Worm (Caenorhabditis elegans) whole organism, L4 larva: Measurements from ENCODE around the gene irg-2.
A peak's percentile ranks its signal among the peaks of the same experiment; 100 is the strongest.

Source experiments
- F37D6.2 ChIP-seq: sonication (generic microtip); optimal IDR thresholded peaks from 2 replicates; lab custom pipeline; 2016; ENCODE audit warnings: mild to moderate bottlenecking, missing genetic modification characterization, missing compliant biosample characterization
- F44E2.7 ChIP-seq: fragments of 200-800 bp; sonication (Bioruptor generic); IDR thresholded peaks from 2 replicates; pipeline ENCODE4 v2.1.2; 2022; ENCODE audit warnings: missing genetic modification characterization, missing compliant biosample characterization
- T20F7.1 ChIP-seq: fragments of 200-800 bp; sonication (Bioruptor generic); optimal IDR thresholded peaks from 2 replicates; lab custom pipeline; 2018; ENCODE audit warnings: mild to moderate bottlenecking, missing genetic modification characterization, missing compliant biosample characterization
- T26A8.4 ChIP-seq: fragments of 200-800 bp; sonication (Bioruptor generic); IDR thresholded peaks from 2 replicates; pipeline ENCODE4 v1.3.6; 2022; ENCODE audit warnings: missing genetic modification characterization, missing compliant biosample characterization
- aha-1 ChIP-seq: fragments of 150-350 bp; peaks from one replicate; lab custom pipeline; 2014; ENCODE audit warnings: missing biosample characterization, missing genetic modification characterization
- arid-1 ChIP-seq: fragments of 200-800 bp; sonication (Bioruptor generic); conservative IDR thresholded peaks from 2 replicates; pipeline ENCODE4 v1.3.6; 2022; ENCODE audit warnings: missing genetic modification reagents, missing genetic modification characterization, missing compliant biosample characterization
- attf-4 ChIP-seq: sonication (generic microtip); optimal IDR thresholded peaks from 3 replicates; lab custom pipeline; 2017; ENCODE audit warnings: missing biosample characterization, missing genetic modification characterization
- ctbp-1 ChIP-seq: fragments of 200-800 bp; sonication (Bioruptor generic); IDR thresholded peaks from 2 replicates; pipeline ENCODE4 v1.3.6; 2022; ENCODE audit warnings: missing genetic modification reagents, missing genetic modification characterization, missing compliant biosample characterization
- daf-19 ChIP-seq: fragments of 200-800 bp; sonication (Bioruptor generic); conservative IDR thresholded peaks from 2 replicates; pipeline ENCODE4 v1.3.6; 2022; ENCODE audit warnings: missing genetic modification characterization, missing compliant biosample characterization
- dmd-6 ChIP-seq: fragments of 200-800 bp; sonication (Bioruptor generic); IDR thresholded peaks from 2 replicates; pipeline ENCODE4 v1.3.6; 2022; ENCODE audit warnings: missing genetic modification reagents, missing genetic modification characterization, missing compliant biosample characterization
- dmd-9 ChIP-seq: fragments of 200-800 bp; sonication (Bioruptor generic); IDR thresholded peaks from 2 replicates; pipeline ENCODE4 v1.3.6; 2022; ENCODE audit warnings: missing genetic modification reagents, missing genetic modification characterization, missing compliant biosample characterization
- dpl-1 ChIP-seq: fragments of 150-350 bp; optimal IDR thresholded peaks from 2 replicates; lab custom pipeline; 2014; ENCODE audit warnings: missing biosample characterization, missing genetic modification reagents, missing genetic modification characterization
- duxl-1 ChIP-seq: sonication (generic microtip); optimal IDR thresholded peaks from 2 replicates; lab custom pipeline; 2016; ENCODE audit warnings: mild to moderate bottlenecking, missing genetic modification characterization, moderate library complexity, missing compliant biosample characterization; ENCODE audit not compliant: poor library complexity
- fkh-10 ChIP-seq: fragments of 150-350 bp; optimal IDR thresholded peaks from 2 replicates; lab custom pipeline; 2014; ENCODE audit warnings: missing biosample characterization, missing genetic modification reagents, missing genetic modification characterization
- gei-8 ChIP-seq: fragments of 200-800 bp; sonication (Bioruptor generic); optimal IDR thresholded peaks from 2 replicates; lab custom pipeline; 2018; ENCODE audit warnings: mild to moderate bottlenecking, missing genetic modification characterization, missing compliant biosample characterization
- hlh-11 ChIP-seq: fragments of 200-800 bp; sonication (Bioruptor generic); optimal IDR thresholded peaks from 2 replicates; lab custom pipeline; 2018; ENCODE audit warnings: mild to moderate bottlenecking, missing genetic modification characterization, missing compliant biosample characterization
- hlh-30 ChIP-seq: sonication (generic microtip); optimal IDR thresholded peaks from 2 replicates; lab custom pipeline; 2017; ENCODE audit warnings: antibody characterized with exemption, mild to moderate bottlenecking, missing genetic modification characterization, missing compliant biosample characterization; ENCODE audit not compliant: insufficient read depth
- hmg-1.1 ChIP-seq: fragments of 200-800 bp; sonication (Bioruptor generic); IDR thresholded peaks from 2 replicates; pipeline ENCODE4 v1.3.6; 2022; ENCODE audit warnings: missing genetic modification reagents, missing genetic modification characterization, missing compliant biosample characterization
- lim-7 ChIP-seq: fragments of 200-800 bp; sonication (Bioruptor generic); IDR thresholded peaks from 2 replicates; pipeline ENCODE4 v1.3.6; 2022; ENCODE audit warnings: missing genetic modification characterization, missing compliant biosample characterization
- lin-39 ChIP-seq: fragments of 150-350 bp; optimal IDR thresholded peaks from 2 replicates; lab custom pipeline; 2014; ENCODE audit warnings: missing biosample characterization, missing genetic modification reagents, missing genetic modification characterization
- lir-3 ChIP-seq: sonication (generic microtip); optimal IDR thresholded peaks from 2 replicates; lab custom pipeline; 2016; ENCODE audit warnings: mild to moderate bottlenecking, missing genetic modification characterization, missing compliant biosample characterization
- lsy-2 ChIP-seq, 2 experiments: fragments of 150-350 bp in 1 of 2; sonication (generic microtip) in 1 of 2; optimal IDR thresholded peaks; 2 replicates each; lab custom pipeline; 2014 to 2017; ENCODE audit warnings: missing biosample characterization in 2 of 2, missing genetic modification characterization in 2 of 2
- madf-9 ChIP-seq: fragments of 200-800 bp; sonication (Bioruptor generic); conservative IDR thresholded peaks from 2 replicates; pipeline ENCODE4 v1.3.6; 2022; ENCODE audit warnings: missing genetic modification reagents, missing genetic modification characterization, missing compliant biosample characterization
- nhr-10 ChIP-seq: fragments of 150-350 bp; optimal IDR thresholded peaks from 2 replicates; lab custom pipeline; 2014; ENCODE audit warnings: missing biosample characterization, missing genetic modification characterization
- nhr-25 ChIP-seq: sonication (generic microtip); optimal IDR thresholded peaks from 2 replicates; lab custom pipeline; 2017; ENCODE audit warnings: missing genetic modification characterization, mild to moderate bottlenecking, missing compliant biosample characterization, antibody characterized with exemption, moderate library complexity, borderline replicate concordance; ENCODE audit not compliant: insufficient read depth
- nhr-28 ChIP-seq: fragments of 150-350 bp; optimal IDR thresholded peaks from 2 replicates; lab custom pipeline; 2014; ENCODE audit warnings: missing biosample characterization, missing genetic modification characterization
- nhr-41 ChIP-seq: fragments of 200-800 bp; sonication (Bioruptor generic); IDR thresholded peaks from 2 replicates; pipeline ENCODE4 v1.3.6; 2022; ENCODE audit warnings: missing genetic modification reagents, missing genetic modification characterization, missing compliant biosample characterization
- nhr-6 ChIP-seq: fragments of 150-350 bp; optimal IDR thresholded peaks from 2 replicates; lab custom pipeline; 2014; ENCODE audit warnings: missing biosample characterization, missing genetic modification characterization
- nhr-76 ChIP-seq: fragments of 150-350 bp; optimal IDR thresholded peaks from 2 replicates; lab custom pipeline; 2014; ENCODE audit warnings: missing biosample characterization, missing genetic modification characterization
- skn-1 ChIP-seq: fragments of 150-350 bp; optimal IDR thresholded peaks from 2 replicates; lab custom pipeline; 2014; ENCODE audit warnings: missing biosample characterization, missing genetic modification characterization
- snpc-4 ChIP-seq: fragments of 150-350 bp; optimal IDR thresholded peaks from 2 replicates; lab custom pipeline; 2014; ENCODE audit warnings: missing biosample characterization, missing genetic modification characterization
- spr-1 ChIP-seq: sonication (generic microtip); optimal IDR thresholded peaks from 2 replicates; lab custom pipeline; 2016; ENCODE audit warnings: mild to moderate bottlenecking, missing genetic modification characterization, missing compliant biosample characterization
- spr-3 ChIP-seq: fragments of 200-800 bp; sonication (Bioruptor generic); optimal IDR thresholded peaks from 2 replicates; lab custom pipeline; 2018; ENCODE audit warnings: mild to moderate bottlenecking, missing genetic modification characterization, missing compliant biosample characterization
- unc-39 ChIP-seq: sonication (generic microtip); optimal IDR thresholded peaks from 2 replicates; lab custom pipeline; 2017; ENCODE audit warnings: missing biosample characterization, missing genetic modification characterization
- unc-62 ChIP-seq, 3 experiments: fragments of 150-350 bp in 1 of 3; sonication (generic microtip); optimal IDR thresholded peaks in 2 of 3; peaks in 1 of 3; 1 replicate in 1 of 3; 2 replicates in 2 of 3; lab custom pipeline; 2014 to 2017; ENCODE audit warnings: missing biosample characterization in 3 of 3, missing genetic modification characterization in 3 of 3, missing genetic modification reagents in 3 of 3, missing genotype in 1 of 3
- vab-7 ChIP-seq: fragments of 200-800 bp; sonication (Bioruptor generic); IDR thresholded peaks from 2 replicates; pipeline ENCODE4 v1.3.6; 2022; ENCODE audit warnings: missing genetic modification reagents, missing genetic modification characterization, missing compliant biosample characterization
- zip-2 ChIP-seq: fragments of 150-350 bp; optimal IDR thresholded peaks from 2 replicates; lab custom pipeline; 2014; ENCODE audit warnings: missing biosample characterization, missing genetic modification characterization

The irg-2 gene

ce11 chrV:4041853-4042424, at the start of gene irg-2, which contains the start of gene C49G7.10 (continued):
- TF ChIP-seq T20F7.1 (GFP tag; lab: Kevin White, UChicago) (peak; percentile 31), dpl-1 (GFP tag; lab: Kevin White, UChicago) (peak; percentile 7), spr-3 (GFP tag; lab: Kevin White, UChicago) (no peak), zip-2 (tag; lab: Kevin White, UChicago) (peak; percentile 100), T26A8.4 (no peak), nhr-76 (tag; lab: Kevin White, UChicago) (no peak), hlh-30 (no peak), gei-8 (no peak), F37D6.2 (no peak), lsy-2 (tag; optimal IDR thresholded peaks at IDR 0.05; lab: Kevin White, UChicago) (no peak), nhr-25 (tag; lab: Kevin White, UChicago) (no peak), nhr-28 (tag; lab: Kevin White, UChicago) (peak; percentile 18), lin-39 (no peak), F44E2.7 (GFP tag; lab: Robert Waterston, UW) (no peak), madf-9 (no peak), attf-4 (no peak), spr-1 (no peak), lir-3 (tag; lab: Kevin White, UChicago) (no peak), snpc-4 (tag; lab: Kevin White, UChicago) (no peak), nhr-10 (tag; lab: Kevin White, UChicago) (no peak), aha-1 (no peak), nhr-41 (GFP tag; lab: Robert Waterston, UW) (no peak)

- TF ChIP-seq T20F7.1 (GFP tag; lab: Kevin White, UChicago) = peak; percentile 1
- peak; percentile 63 for TF ChIP-seq aha-1
- no peak for TF ChIP-seq ctbp-1
Measured at ce11 chrV:3992334-3992733, 49.6 kb upstream of the irg-2 start.

- no peak for TF ChIP-seq arid-1
- TF ChIP-seq lim-7 (GFP tag; lab: Robert Waterston, UW) = no peak
- TF ChIP-seq dpl-1 (GFP tag; lab: Kevin White, UChicago) = no peak
- no peak for TF ChIP-seq attf-4
- TF ChIP-seq vab-7 = no peak
- TF ChIP-seq fkh-10 (GFP tag; lab: Kevin White, UChicago) = no peak
- no peak for TF ChIP-seq dmd-6
- TF ChIP-seq T20F7.1 (GFP tag; lab: Kevin White, UChicago) = no peak
- TF ChIP-seq daf-19 = no peak
- TF ChIP-seq hlh-11 (tag; lab: Kevin White, UChicago) = no peak
- TF ChIP-seq F44E2.7 (GFP tag; lab: Robert Waterston, UW) = no peak
- TF ChIP-seq dmd-9 = no peak
- TF ChIP-seq skn-1 (tag; lab: Kevin White, UChicago) = no peak
- no peak for TF ChIP-seq nhr-6
Measured at ce11 chrV:3994048-3994447, 47.9 kb upstream of the irg-2 start, which contains the start of gene K09D9.9. Gene K09D9.9, minus strand, starts transcription at chrV:3994148.

ce11 chrV:3995838-3996237, 46.1 kb upstream of the irg-2 start, which contains the start of gene srx-62:
Gene srx-62, minus strand, starts transcription at chrV:3995938.
- TF ChIP-seq unc-62 (GFP tag; optimal IDR thresholded peaks at IDR 0.05 in 1 of 2; lab: Kevin White, UChicago) = no peak
- TF ChIP-seq unc-62 (tag; optimal IDR thresholded peaks at IDR 0.05; lab: Kevin White, UChicago) = no peak
- TF ChIP-seq unc-39 (tag; lab: Kevin White, UChicago) = no peak
- no peak for TF ChIP-seq hmg-1.1 (GFP tag; lab: Robert Waterston, UW)
- TF ChIP-seq spr-1 = no peak
- no peak for TF ChIP-seq fkh-10 (GFP tag; lab: Kevin White, UChicago)
- no peak for TF ChIP-seq T26A8.4
- no peak for TF ChIP-seq gei-8
- TF ChIP-seq duxl-1 (tag; lab: Kevin White, UChicago) = no peak
- TF ChIP-seq zip-2 (tag; lab: Kevin White, UChicago) = no peak
